Worm (Caenorhabditis elegans): ENCODE results near the gene ZK1058.3.

ZK1058.3 gene

ce11 chrIII:3906481-3906880, 12.2 kb upstream of the ZK1058.3 start:
- TF ChIP-seq hlh-13 (GFP tag; optimal IDR thresholded peaks at IDR 0.05): no peak
- TF ChIP-seq eyg-1 (tag; optimal IDR thresholded peaks at IDR 0.05): no peak
- TF ChIP-seq pax-1 (tag; optimal IDR thresholded peaks at IDR 0.05): no peak
- TF ChIP-seq elt-2 (tag; optimal IDR thresholded peaks at IDR 0.05): no peak
- TF ChIP-seq pha-2 (tag; optimal IDR thresholded peaks at IDR 0.05): no peak
- no peak for TF ChIP-seq K09A11.1 (tag; optimal IDR thresholded peaks at IDR 0.05; ENCODE audit: insufficient read depth)
- TF ChIP-seq elt-4 (tag; optimal IDR thresholded peaks at IDR 0.05): no peak

- TF ChIP-seq odd-2 (tag; optimal IDR thresholded peaks at IDR 0.05) (no peak), elt-4 (tag; optimal IDR thresholded peaks at IDR 0.05) (no peak), ahr-1 (tag; optimal IDR thresholded peaks at IDR 0.05) (no peak), npax-4 (tag; optimal IDR thresholded peaks at IDR 0.05) (no peak), dmd-4 (tag; optimal IDR thresholded peaks at IDR 0.05; ENCODE audit: borderline replicate concordance) (no peak), fkh-6 (tag; optimal IDR thresholded peaks at IDR 0.05) (no peak), ama-1 (optimal IDR thresholded peaks at IDR 0.05) (no peak), ref-2 (tag; optimal IDR thresholded peaks at IDR 0.05) (no peak), tbx-7 (tag; optimal IDR thresholded peaks at IDR 0.05) (no peak), ceh-19 (GFP tag; optimal IDR thresholded peaks at IDR 0.05) (no peak)
Observed at ce11 chrIII:3907587-3907986, 11.1 kb upstream of the ZK1058.3 start, which contains the start of gene mmcm-1. Gene mmcm-1, minus strand, starts transcription at chrIII:3907687.

- TF ChIP-seq pat-9 (tag; optimal IDR thresholded peaks at IDR 0.05) (no peak), sdc-2 (tag; optimal IDR thresholded peaks at IDR 0.05) (no peak), ceh-2 (tag; optimal IDR thresholded peaks at IDR 0.05) (no peak), ceh-14 (tag; optimal IDR thresholded peaks at IDR 0.05) (no peak), ceh-18 (tag; optimal IDR thresholded peaks at IDR 0.05) (no peak), unc-42 (tag; optimal IDR thresholded peaks at IDR 0.05) (no peak), elt-4 (tag; optimal IDR thresholded peaks at IDR 0.05) (no peak), hlh-13 (GFP tag; optimal IDR thresholded peaks at IDR 0.05) (no peak), eyg-1 (tag; optimal IDR thresholded peaks at IDR 0.05) (no peak), ztf-16 (tag; optimal IDR thresholded peaks at IDR 0.05) (no peak), ceh-34 (tag; optimal IDR thresholded peaks at IDR 0.05) (no peak), rnt-1 (tag; optimal IDR thresholded peaks at IDR 0.05) (no peak), lin-11 (tag; optimal IDR thresholded peaks at IDR 0.05) (no peak), pha-4 (tag; optimal IDR thresholded peaks at IDR 0.05) (no peak), sox-4 (tag; optimal IDR thresholded peaks at IDR 0.05) (no peak), mec-3 (tag; optimal IDR thresholded peaks at IDR 0.05; ENCODE audit: borderline replicate concordance) (no peak), F13H6.1 (tag; optimal IDR thresholded peaks at IDR 0.05) (no peak)
Observed at ce11 chrIII:3908205-3908604, 10.5 kb upstream of the ZK1058.3 start.

- no peak for TF ChIP-seq ceh-19 (GFP tag; optimal IDR thresholded peaks at IDR 0.05)
- no peak for TF ChIP-seq C08G9.2 (tag; optimal IDR thresholded peaks at IDR 0.05)
- no peak for TF ChIP-seq T23F11.4 (GFP tag; optimal IDR thresholded peaks at IDR 0.05)
- no peak for TF ChIP-seq ceh-22 (tag; optimal IDR thresholded peaks at IDR 0.05)
- no peak for TF ChIP-seq ceh-6 (GFP tag; optimal IDR thresholded peaks at IDR 0.05)
- TF ChIP-seq mec-3 (tag; optimal IDR thresholded peaks at IDR 0.05; ENCODE audit: borderline replicate concordance): no peak
- no peak for TF ChIP-seq ceh-24 (tag; optimal IDR thresholded peaks at IDR 0.05)
- no peak for TF ChIP-seq ztf-16 (tag; optimal IDR thresholded peaks at IDR 0.05)
- no peak for TF ChIP-seq Y22D7AL.16 (tag; optimal IDR thresholded peaks at IDR 0.05)
- no peak for TF ChIP-seq odd-2 (tag; optimal IDR thresholded peaks at IDR 0.05)
- no peak for TF ChIP-seq che-1 (tag; optimal IDR thresholded peaks at IDR 0.05)
- no peak for TF ChIP-seq nhr-232 (tag; optimal IDR thresholded peaks at IDR 0.05)
- TF ChIP-seq madf-2 (tag; optimal IDR thresholded peaks at IDR 0.05): no peak
- no peak for TF ChIP-seq pqm-1 (tag; optimal IDR thresholded peaks at IDR 0.05)
- no peak for TF ChIP-seq ceh-2 (tag; optimal IDR thresholded peaks at IDR 0.05)
Observed at ce11 chrIII:3914049-3914448, 4.6 kb upstream of the ZK1058.3 start, which contains the start of gene pat-3. Gene pat-3, minus strand, starts transcription at chrIII:3914149.
